Fruit fly (Drosophila melanogaster) ovary, adult (tissue): ENCODE results near the gene CG10597.

ENCODE experiments used
- CG17801 ChIP-seq: fragments of 200-800 bp; optimal IDR thresholded peaks from 2 replicates; lab custom pipeline; 2019; ENCODE audit warnings: missing biosample characterization, mild to moderate bottlenecking, missing genetic modification characterization, moderate library complexity; ENCODE audit not compliant: partially characterized antibody

Gene CG10597

dm6 chrX:17221142-17221541, 9.7 kb downstream of the CG10597 start, which contains the start of gene CG5172:
Gene CG5172, plus strand, starts transcription at chrX:17221442.
- no peak for TF ChIP-seq CG17801 (GFP tag; lab: Kevin White, UChicago)

- no peak for TF ChIP-seq CG17801 (GFP tag; lab: Kevin White, UChicago)
These were observed 12.5 kb downstream of the CG10597 start, which contains the start of gene CG12998 for dm6 chrX:17218232-17218951. Gene CG12998, plus strand, starts transcription at chrX:17218667.

dm6 chrX:17215004-17215403, 15.8 kb downstream of the CG10597 start, which contains the start of gene CG5162:
Gene CG5162, plus strand, starts transcription at chrX:17215304.
- no peak for TF ChIP-seq CG17801 (GFP tag; lab: Kevin White, UChicago)

dm6 chrX:17212007-17212406, 18.8 kb downstream of the CG10597 start, which contains the start of gene CG18258:
Gene CG18258, plus strand, starts transcription at chrX:17212307.
- TF ChIP-seq CG17801 (GFP tag; lab: Kevin White, UChicago), result no peak

- TF ChIP-seq CG17801 (GFP tag; lab: Kevin White, UChicago), result no peak
These were observed 20.9 kb downstream of the CG10597 start, which contains the start of gene CG12995 for dm6 chrX:17209897-17210296. Gene CG12995, minus strand, starts transcription at chrX:17209997.

dm6 chrX:17207865-17208486, 22.9 kb downstream of the CG10597 start, which contains the start of gene CG32563:
Gene CG32563, plus strand, starts transcription at chrX:17208436.
- no peak for TF ChIP-seq CG17801 (GFP tag; lab: Kevin White, UChicago)

- no peak for TF ChIP-seq CG17801 (GFP tag; lab: Kevin White, UChicago)
These were observed 24.8 kb downstream of the CG10597 start, which contains the start of gene CG32564 for dm6 chrX:17206046-17206445. Gene CG32564, plus strand, starts transcription at chrX:17206407.

- no peak for TF ChIP-seq CG17801 (GFP tag; lab: Kevin White, UChicago)
These were observed 25.8 kb downstream of the CG10597 start for dm6 chrX:17205028-17205427.

- TF ChIP-seq CG17801 (GFP tag; lab: Kevin White, UChicago), result no peak
These were observed 28.2 kb downstream of the CG10597 start, which contains the start of the genes TTLL1A and CG5070 for dm6 chrX:17202498-17203162. Gene TTLL1A, minus strand, starts transcription at chrX:17202598. Gene CG5070, plus strand, starts transcription at chrX:17203112.

- no peak for TF ChIP-seq CG17801 (GFP tag; lab: Kevin White, UChicago)
These were observed 42.7 kb downstream of the CG10597 start for dm6 chrX:17188167-17188566.

dm6 chrX:17187495-17187894, 43.3 kb downstream of the CG10597 start:
- peak; percentile 26 for TF ChIP-seq CG17801 (GFP tag; lab: Kevin White, UChicago)

dm6 chrX:17186432-17186831, 44.4 kb downstream of the CG10597 start:
- TF ChIP-seq CG17801 (GFP tag; lab: Kevin White, UChicago), result no peak

- no peak for TF ChIP-seq CG17801 (GFP tag; lab: Kevin White, UChicago)
These were observed 47.4 kb downstream of the CG10597 start for dm6 chrX:17183486-17183885.

dm6 chrX:17181264-17182198, 49.3 kb downstream of the CG10597 start:
- TF ChIP-seq CG17801 (GFP tag; lab: Kevin White, UChicago), result no peak
